Fruit fly (Drosophila melanogaster): ENCODE measurements around the gene nSyb.

Gene nSyb

DNA sequence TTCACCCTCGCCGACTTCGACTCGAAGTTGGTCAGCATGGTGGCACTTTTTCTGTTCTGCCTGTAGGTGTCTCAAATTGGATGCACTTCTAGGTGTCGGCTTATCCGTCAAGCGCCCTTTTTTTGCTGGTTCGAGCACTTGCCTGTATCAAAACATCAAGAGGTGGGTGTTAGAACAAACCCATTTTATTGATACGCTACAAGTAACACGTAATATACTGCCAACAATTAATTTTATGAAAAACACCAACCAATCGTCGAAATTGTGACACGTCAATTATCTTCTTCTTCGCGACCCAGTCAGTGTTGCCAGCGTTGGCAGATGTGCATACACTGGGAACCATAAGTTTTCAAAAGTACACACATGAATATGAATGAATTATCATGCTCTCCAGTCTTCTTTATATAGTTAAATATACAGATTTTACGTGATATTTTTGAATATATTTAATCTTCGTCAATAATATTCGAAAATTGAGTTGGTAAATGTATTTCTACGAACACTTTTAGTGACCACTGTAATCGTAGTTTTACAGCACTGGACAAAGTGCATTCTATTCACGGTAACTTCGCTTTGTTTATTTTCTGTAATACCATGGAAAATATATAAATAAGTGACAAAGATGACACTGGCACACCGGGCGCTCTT, 7.5 kb upstream of the nSyb start, which contains the start of the genes alphaCOP and CG13919 (continued):
- TF ChIP-seq CG6175 (GFP tag; IDR thresholded peaks at IDR 0.05) (peak; percentile 83), Oaz (GFP tag; IDR thresholded peaks at IDR 0.05) (peak; percentile 98), ci (GFP tag; IDR thresholded peaks at IDR 0.05) (peak; percentile 97), Adf1 (GFP tag; IDR thresholded peaks at IDR 0.05) (peak; percentile 85), Dll (GFP tag; IDR thresholded peaks at IDR 0.05; ENCODE audit: partially characterized antibody) (peak; percentile 44; the same call in 2 of the 4 replicates), CG8924 (tag; optimal IDR thresholded peaks at IDR 0.05) (peak; percentile 97), CG4730 (GFP tag; IDR thresholded peaks at IDR 0.05) (peak; percentile 96), p53 (GFP tag; optimal IDR thresholded peaks at IDR 0.05) (peak; percentile 60), CG2129 (GFP tag; IDR thresholded peaks at IDR 0.05; ENCODE audit: partially characterized antibody) (no peak), HHEX (GFP tag; optimal IDR thresholded peaks at IDR 0.05) (peak; percentile 94), org-1 (GFP tag; optimal IDR thresholded peaks at IDR 0.05) (peak; percentile 91), Hr3 (GFP tag; optimal IDR thresholded peaks at IDR 0.05) (peak; percentile 98), CG18262 (tag; optimal IDR thresholded peaks at IDR 0.05) (peak; percentile 95), nom (GFP tag; optimal IDR thresholded peaks at IDR 0.05) (peak; percentile 92), Kr (GFP tag; optimal IDR thresholded peaks at IDR 0.05) (no peak), CG8765 (GFP tag; IDR thresholded peaks at IDR 0.05) (peak; percentile 94), CG9727 (GFP tag; optimal IDR thresholded peaks at IDR 0.05) (peak; percentile 98), prd (optimal IDR thresholded peaks at IDR 0.05) (no peak), prd (GFP tag; IDR thresholded peaks at IDR 0.05) (peak; percentile 98), CG30403 (GFP tag; optimal IDR thresholded peaks at IDR 0.05) (peak; percentile 98), NC2β (GFP tag; optimal IDR thresholded peaks at IDR 0.05) (peak; percentile 88), Ada2b (GFP tag; IDR thresholded peaks at IDR 0.05) (peak; percentile 89), CoRest (tag; optimal IDR thresholded peaks at IDR 0.05) (peak; percentile 98), CG13775 (GFP tag; optimal IDR thresholded peaks at IDR 0.05) (peak; percentile 96), Vsx1 (GFP tag; optimal IDR thresholded peaks at IDR 0.05) (peak; percentile 87), sens (GFP tag) (peak; percentile 99), gcm (GFP tag; optimal IDR thresholded peaks at IDR 0.05) (peak; percentile 96), amos (GFP tag; IDR thresholded peaks at IDR 0.05; ENCODE audit: partially characterized antibody) (no peak), pfk (GFP tag; optimal IDR thresholded peaks at IDR 0.05) (peak; percentile 32), CG10274 (GFP tag; optimal IDR thresholded peaks at IDR 0.05) (peak; percentile 61), gce (GFP tag; IDR thresholded peaks at IDR 0.05) (peak; percentile 95), toy (GFP tag; IDR thresholded peaks at IDR 0.05) (peak; percentile 92), ro (GFP tag; IDR thresholded peaks at IDR 0.05) (peak; percentile 94), Drgx (GFP tag; IDR thresholded peaks at IDR 0.05) (peak; percentile 96), CG1529 (GFP tag; optimal IDR thresholded peaks at IDR 0.05) (peak; percentile 95), tup (GFP tag; optimal IDR thresholded peaks at IDR 0.05) (peak; percentile 88), slou (GFP tag; optimal IDR thresholded peaks at IDR 0.05) (peak; percentile 96), gem (tag; optimal IDR thresholded peaks at IDR 0.05) (peak; percentile 98), MESR4 (GFP tag; optimal IDR thresholded peaks at IDR 0.05) (peak; percentile 95), CG4820 (GFP tag; optimal IDR thresholded peaks at IDR 0.05) (peak; percentile 88), CG10959 (GFP tag; IDR thresholded peaks at IDR 0.05) (peak; percentile 79), Tbp (GFP tag; optimal IDR thresholded peaks at IDR 0.05) (no peak), row (GFP tag; IDR thresholded peaks at IDR 0.05) (peak; percentile 99), CG3847 (GFP tag; IDR thresholded peaks at IDR 0.05) (peak; percentile 98), E2f1 (GFP tag; IDR thresholded peaks at IDR 0.05) (peak; percentile 96), CG3281 (GFP tag; optimal IDR thresholded peaks at IDR 0.05) (peak; percentile 91), CG33213 (GFP tag; optimal IDR thresholded peaks at IDR 0.05) (peak; percentile 80), odd (GFP tag; optimal IDR thresholded peaks at IDR 0.05) (peak; percentile 90), Lim3 (GFP tag; IDR thresholded peaks at IDR 0.05) (peak; percentile 92), pan (optimal IDR thresholded peaks at IDR 0.05) (no peak), pan (GFP tag; optimal IDR thresholded peaks at IDR 0.05 in 1 of 2, IDR thresholded peaks at IDR 0.05 in 1 of 2) (peak in 1 of 2 experiments; percentile 97)
